Fruit fly (Drosophila melanogaster) whole organism, embryonic: ENCODE data around the gene ppl.

ENCODE experiments used
- ATbp ChIP-seq: fragments of 200-800 bp; sonication (Bioruptor generic); optimal IDR thresholded peaks from 2 replicates; lab custom pipeline; 2017; ENCODE audit warnings: missing biosample characterization, mild to moderate bottlenecking, missing genetic modification characterization, missing genetic modification reagents
- Abd-B ChIP-seq: fragments of 200-800 bp; sonication (Bioruptor generic); optimal IDR thresholded peaks from 2 replicates; lab custom pipeline; 2018; ENCODE audit warnings: missing biosample characterization, mild to moderate bottlenecking, missing genetic modification characterization, moderate library complexity
- Adf1 ChIP-seq: fragments of 200-800 bp; sonication (Bioruptor generic); IDR thresholded peaks from 2 replicates; pipeline ENCODE4 v1.3.6; 2022; ENCODE audit warnings: missing biosample characterization, missing genetic modification characterization
- Antp ChIP-seq: fragments of 200-800 bp; sonication (Bioruptor generic); optimal IDR thresholded peaks from 3 replicates; lab custom pipeline; 2016; ENCODE audit warnings: missing biosample characterization, missing genetic modification characterization
- Atf3 ChIP-seq: fragments of 200-800 bp; sonication (Bioruptor generic); optimal IDR thresholded peaks from 3 replicates; lab custom pipeline; 2016; ENCODE audit warnings: missing biosample characterization, missing genetic modification characterization
- Bteb2 ChIP-seq: fragments of 200-800 bp; sonication (Bioruptor generic); optimal IDR thresholded peaks from 2 replicates; lab custom pipeline; 2016; ENCODE audit warnings: missing biosample characterization, missing genetic modification characterization
- CG10321 ChIP-seq: fragments of 200-800 bp; sonication (Bioruptor generic); IDR thresholded peaks from 2 replicates; pipeline ENCODE4 v1.3.6; 2022; ENCODE audit warnings: missing biosample characterization, missing genetic modification characterization
- CG11723 ChIP-seq: fragments of 200-800 bp; sonication (Bioruptor generic); optimal IDR thresholded peaks from 2 replicates; lab custom pipeline; 2017; ENCODE audit warnings: missing biosample characterization, mild to moderate bottlenecking, missing genetic modification characterization
- CG13287 ChIP-seq: fragments of 200-800 bp; sonication (Bioruptor generic); IDR thresholded peaks from 2 replicates; pipeline ENCODE4 v1.3.6; 2022; ENCODE audit warnings: missing biosample characterization, missing genetic modification characterization; ENCODE audit not compliant: partially characterized antibody
- CG13775 ChIP-seq: fragments of 200-800 bp; sonication (Bioruptor generic); optimal IDR thresholded peaks from 3 replicates; lab custom pipeline; 2017; ENCODE audit warnings: missing biosample characterization, mild to moderate bottlenecking, missing genetic modification characterization
- CG14014 ChIP-seq: fragments of 200-800 bp; sonication (Bioruptor generic); IDR thresholded peaks from 2 replicates; pipeline ENCODE4 v1.3.6; 2022; ENCODE audit warnings: missing biosample characterization, missing genetic modification characterization
- CG1832 ChIP-seq: fragments of 200-800 bp; sonication (Bioruptor generic); optimal IDR thresholded peaks from 2 replicates; lab custom pipeline; 2017; ENCODE audit warnings: missing biosample characterization, mild to moderate bottlenecking, missing genetic modification characterization, inconsistent platforms
- CG18476 ChIP-seq: fragments of 200-800 bp; sonication (Bioruptor generic); optimal IDR thresholded peaks from 2 replicates; lab custom pipeline; 2016; ENCODE audit warnings: missing biosample characterization, mild to moderate bottlenecking, missing genetic modification characterization
- CG2202 ChIP-seq: fragments of 200-800 bp; sonication (Bioruptor generic); optimal IDR thresholded peaks from 2 replicates; lab custom pipeline; 2018; ENCODE audit warnings: missing biosample characterization, mild to moderate bottlenecking, missing genetic modification characterization
- CG2889 ChIP-seq: fragments of 200-800 bp; sonication (Bioruptor generic); IDR thresholded peaks from 3 replicates; pipeline ENCODE4 v1.3.6; 2022; ENCODE audit warnings: missing biosample characterization, missing genetic modification characterization
- CG4282 ChIP-seq: fragments of 200-800 bp; sonication (Bioruptor generic); optimal IDR thresholded peaks from 2 replicates; lab custom pipeline; 2016; ENCODE audit warnings: missing biosample characterization, missing genetic modification characterization
- CG4617 ChIP-seq: fragments of 200-800 bp; sonication (Bioruptor generic); optimal IDR thresholded peaks from 3 replicates; lab custom pipeline; 2016; ENCODE audit warnings: missing biosample characterization, missing genetic modification characterization, borderline replicate concordance
- CG6791 ChIP-seq: fragments of 200-800 bp; sonication (Bioruptor generic); IDR thresholded peaks from 3 replicates; pipeline ENCODE4 v1.3.6; 2022; ENCODE audit warnings: missing biosample characterization, missing genetic modification characterization; ENCODE audit not compliant: partially characterized antibody
- CG6854 ChIP-seq: fragments of 200-800 bp; sonication (Bioruptor generic); optimal IDR thresholded peaks from 3 replicates; lab custom pipeline; 2017; ENCODE audit warnings: missing biosample characterization, mild to moderate bottlenecking, missing genetic modification characterization
- CG8089 ChIP-seq: fragments of 200-800 bp; sonication (Bioruptor generic); optimal IDR thresholded peaks from 3 replicates; lab custom pipeline; 2016; ENCODE audit warnings: missing biosample characterization, missing genetic modification characterization
- Dbx ChIP-seq: fragments of 200-800 bp; sonication (Bioruptor generic); IDR thresholded peaks from 3 replicates; pipeline ENCODE4 v1.3.6; 2022; ENCODE audit warnings: missing biosample characterization, missing genetic modification characterization
- Dref ChIP-seq: fragments of 200-800 bp; sonication (Bioruptor generic); IDR thresholded peaks from 2 replicates; pipeline ENCODE4 v1.3.6; 2022; ENCODE audit warnings: missing biosample characterization, missing genetic modification characterization
- E2f1 ChIP-seq: fragments of 200-800 bp; sonication (Bioruptor generic); IDR thresholded peaks from 2 replicates; pipeline ENCODE4 v1.3.6; 2022; ENCODE audit warnings: missing biosample characterization, missing genetic modification characterization
- HHEX ChIP-seq: fragments of 200-800 bp; sonication (Bioruptor generic); optimal IDR thresholded peaks from 3 replicates; lab custom pipeline; 2017; ENCODE audit warnings: missing biosample characterization, mild to moderate bottlenecking, missing genetic modification characterization, missing genetic modification reagents
- HLHmδ ChIP-seq: fragments of 200-800 bp; sonication (Bioruptor generic); optimal IDR thresholded peaks from 2 replicates; lab custom pipeline; 2018; ENCODE audit warnings: missing biosample characterization, mild to moderate bottlenecking, missing genetic modification characterization, moderate library complexity
- Hmr ChIP-seq: fragments of 200-800 bp; sonication (Bioruptor generic); optimal IDR thresholded peaks from 3 replicates; lab custom pipeline; 2017; ENCODE audit warnings: mild to moderate bottlenecking, missing biosample characterization, missing genetic modification reagents, missing genetic modification characterization
- Hr3 ChIP-seq: fragments of 200-800 bp; sonication (Bioruptor generic); optimal IDR thresholded peaks from 3 replicates; lab custom pipeline; 2016; ENCODE audit warnings: missing biosample characterization, missing genetic modification characterization
- Lpt ChIP-seq: fragments of >200 bp; optimal IDR thresholded peaks from 2 replicates; lab custom pipeline; 2018; ENCODE audit warnings: missing biosample characterization, missing genetic modification characterization
- NC2β ChIP-seq: fragments of 200-800 bp; sonication (Bioruptor generic); optimal IDR thresholded peaks from 2 replicates; lab custom pipeline; 2016; ENCODE audit warnings: missing biosample characterization, missing genetic modification characterization
- Ravus ChIP-seq: fragments of 200-800 bp; sonication (Bioruptor generic); IDR thresholded peaks from 2 replicates; pipeline ENCODE4 v1.3.6; 2022; ENCODE audit warnings: missing biosample characterization, missing genetic modification characterization
- Xrp1 ChIP-seq: fragments of 200-800 bp; sonication (Bioruptor generic); IDR thresholded peaks from 2 replicates; pipeline ENCODE4 v1.3.6; 2022; ENCODE audit warnings: missing biosample characterization, missing genetic modification characterization
- bowl ChIP-seq: fragments of 200-800 bp; sonication (Bioruptor generic); IDR thresholded peaks from 2 replicates; pipeline ENCODE4 v1.3.6; 2022; ENCODE audit warnings: missing biosample characterization, missing genetic modification characterization
- cas ChIP-seq: fragments of 200-800 bp; sonication (Bioruptor generic); IDR thresholded peaks from 2 replicates; pipeline ENCODE4 v1.3.6; 2022; ENCODE audit warnings: missing biosample characterization, missing genetic modification characterization
- caup ChIP-seq: fragments of 200-800 bp; sonication (Bioruptor generic); optimal IDR thresholded peaks from 3 replicates; lab custom pipeline; 2017; ENCODE audit warnings: missing biosample characterization, mild to moderate bottlenecking, missing genetic modification characterization, moderate library complexity; ENCODE audit not compliant: severe bottlenecking
- corto ChIP-seq: fragments of 200-800 bp; sonication (Bioruptor generic); optimal IDR thresholded peaks from 2 replicates; lab custom pipeline; 2016; ENCODE audit warnings: missing biosample characterization, mild to moderate bottlenecking, missing genetic modification characterization, moderate library complexity
- dmrt99B ChIP-seq: fragments of 200-800 bp; sonication (Bioruptor generic); optimal IDR thresholded peaks from 2 replicates; lab custom pipeline; 2018; ENCODE audit warnings: missing biosample characterization, mild to moderate bottlenecking, missing genetic modification characterization, moderate library complexity
- emc ChIP-seq: fragments of 200-800 bp; sonication (Bioruptor generic); optimal IDR thresholded peaks from 2 replicates; lab custom pipeline; 2016; ENCODE audit warnings: missing biosample characterization, missing genetic modification characterization
- fru ChIP-seq: fragments of >200 bp; optimal IDR thresholded peaks from 2 replicates; lab custom pipeline; 2017
- gce ChIP-seq: fragments of 200-800 bp; sonication (Bioruptor generic); IDR thresholded peaks from 3 replicates; pipeline ENCODE4 v1.3.6; 2022; ENCODE audit warnings: missing biosample characterization, missing genetic modification characterization
- hb ChIP-seq: fragments of 200-800 bp; sonication (Bioruptor generic); IDR thresholded peaks from 3 replicates; pipeline ENCODE4 v1.3.6; 2022; ENCODE audit warnings: missing biosample characterization, missing genetic modification characterization; ENCODE audit not compliant: partially characterized antibody
- klu ChIP-seq: fragments of 200-800 bp; sonication (Bioruptor generic); IDR thresholded peaks from 2 replicates; pipeline ENCODE4 v1.3.6; 2022; ENCODE audit warnings: missing biosample characterization, missing genetic modification characterization
- luna ChIP-seq: fragments of 200-800 bp; sonication (Bioruptor generic); optimal IDR thresholded peaks from 2 replicates; lab custom pipeline; 2016; ENCODE audit warnings: missing biosample characterization, missing genetic modification characterization
- nerfin-1 ChIP-seq: fragments of 200-800 bp; sonication (Bioruptor generic); optimal IDR thresholded peaks from 3 replicates; lab custom pipeline; 2019; ENCODE audit warnings: missing biosample characterization, mild to moderate bottlenecking, missing genetic modification characterization, moderate library complexity
- nerfin-2 ChIP-seq: fragments of 200-800 bp; sonication (Bioruptor generic); IDR thresholded peaks from 2 replicates; pipeline ENCODE4 v1.3.6; 2022; ENCODE audit warnings: missing biosample characterization, missing genetic modification characterization; ENCODE audit not compliant: partially characterized antibody
- p53 ChIP-seq: fragments of 200-800 bp; sonication (Bioruptor generic); optimal IDR thresholded peaks from 2 replicates; lab custom pipeline; 2016; ENCODE audit warnings: missing biosample characterization, missing genetic modification characterization
- ro ChIP-seq: fragments of 200-800 bp; sonication (Bioruptor generic); IDR thresholded peaks from 2 replicates; pipeline ENCODE4 v1.3.6; 2022; ENCODE audit warnings: missing biosample characterization, missing genetic modification characterization
- slbo ChIP-seq: fragments of 200-800 bp; sonication (Bioruptor generic); IDR thresholded peaks from 2 replicates; pipeline ENCODE4 v1.3.6; 2022; ENCODE audit warnings: missing biosample characterization, missing genetic modification characterization
- slp2 ChIP-seq: fragments of 200-800 bp; sonication (Bioruptor generic); optimal IDR thresholded peaks from 2 replicates; lab custom pipeline; 2016; ENCODE audit warnings: missing biosample characterization, missing genetic modification characterization
- sqz ChIP-seq: fragments of 200-800 bp; sonication (Bioruptor generic); optimal IDR thresholded peaks from 3 replicates; lab custom pipeline; 2018; ENCODE audit warnings: missing biosample characterization, mild to moderate bottlenecking, missing genetic modification characterization
- unc-4 ChIP-seq: fragments of 200-800 bp; sonication (Bioruptor generic); IDR thresholded peaks from 2 replicates; pipeline ENCODE4 v1.3.6; 2022; ENCODE audit warnings: missing biosample characterization, missing genetic modification characterization; ENCODE audit not compliant: partially characterized antibody
- zf30C ChIP-seq: fragments of 200-800 bp; sonication (Bioruptor generic); optimal IDR thresholded peaks from 3 replicates; lab custom pipeline; 2018; ENCODE audit warnings: missing biosample characterization, mild to moderate bottlenecking, missing genetic modification characterization

Gene ppl

DNA sequence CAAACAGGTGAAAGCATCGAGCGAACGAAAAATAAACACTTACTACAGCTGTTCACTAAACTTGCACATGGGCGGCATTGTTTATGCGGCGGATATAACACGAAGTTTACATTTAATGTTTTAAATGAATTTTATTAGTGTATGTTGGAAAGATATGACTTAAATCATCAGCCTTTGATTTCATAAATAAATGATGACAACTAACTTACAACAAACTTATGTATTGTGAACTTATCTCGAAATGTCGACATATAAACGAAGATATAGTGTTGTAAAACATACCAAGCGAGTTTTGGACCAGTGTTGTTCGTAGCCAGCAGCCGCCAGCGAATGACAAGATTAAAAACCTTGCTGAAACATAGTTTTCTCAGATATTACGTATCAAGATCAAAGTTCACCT is 23.1 kb upstream of the ppl start, which contains the start of the genes CG11309 and CG7632 (continued):
- TF ChIP-seq HHEX = peak; percentile 99
- peak; percentile 96 for TF ChIP-seq emc
- TF ChIP-seq Dref = 0 out of 2 replicates have a peak, but pooled peaks have one; percentile 34
- peak; percentile 98 for TF ChIP-seq CG4617
- peak; percentile 83 for TF ChIP-seq Adf1 (GFP tag; lab: Robert Waterston, UW)
- peak; percentile 97 for TF ChIP-seq bowl (GFP tag; lab: Robert Waterston, UW)
- peak; percentile 99 for TF ChIP-seq Xrp1 (GFP tag; lab: Robert Waterston, UW)
- TF ChIP-seq Lpt (GFP tag; lab: Kevin White, UChicago) = no peak
- TF ChIP-seq CG10321 (GFP tag; lab: Robert Waterston, UW) = peak; percentile 81
- TF ChIP-seq CG11723 (GFP tag; lab: Kevin White, UChicago) = peak; percentile 99
- no peak for TF ChIP-seq hb
- TF ChIP-seq CG13287 (GFP tag; lab: Robert Waterston, UW) = peak; percentile 73
- TF ChIP-seq dmrt99B (tag; lab: Kevin White, UChicago) = peak; percentile 99
- TF ChIP-seq fru (lab: Kevin White, UChicago) = no peak
- peak; percentile 79 for TF ChIP-seq zf30C (GFP tag; lab: Kevin White, UChicago)
- peak; percentile 100 for TF ChIP-seq CG6854
- TF ChIP-seq klu (GFP tag; lab: Robert Waterston, UW) = peak; percentile 89
- peak; percentile 98 for TF ChIP-seq Dbx (GFP tag; lab: Robert Waterston, UW)
- TF ChIP-seq CG8089 (GFP tag; lab: Kevin White, UChicago) = peak; percentile 98
- TF ChIP-seq CG1832 (GFP tag; lab: Kevin White, UChicago) = no peak
- TF ChIP-seq Ravus = peak; percentile 90
- peak; percentile 95 for TF ChIP-seq p53 (GFP tag; lab: Kevin White, UChicago)
- TF ChIP-seq corto (GFP tag; lab: Kevin White, UChicago) = peak; percentile 99
- TF ChIP-seq ro (GFP tag; lab: Robert Waterston, UW) = peak; percentile 81
- peak; percentile 98 for TF ChIP-seq gce (GFP tag; lab: Robert Waterston, UW)
- peak; percentile 97 for TF ChIP-seq Hr3 (GFP tag; lab: Kevin White, UChicago)
- TF ChIP-seq slp2 (GFP tag; lab: Kevin White, UChicago) = peak; percentile 98
- TF ChIP-seq caup (GFP tag; lab: Kevin White, UChicago) = peak; percentile 99
- peak; percentile 100 for TF ChIP-seq nerfin-1
- TF ChIP-seq CG14014 = peak; percentile 98
- TF ChIP-seq cas = peak; percentile 97
- TF ChIP-seq CG6791 (GFP tag; lab: Robert Waterston, UW) = 0 out of 3 replicates have a peak, but pooled peaks have one; percentile 33
- TF ChIP-seq Abd-B (GFP tag; lab: Kevin White, UChicago) = peak; percentile 96
- TF ChIP-seq Bteb2 (GFP tag; lab: Kevin White, UChicago) = peak; percentile 99
- peak; percentile 97 for TF ChIP-seq Atf3 (GFP tag; lab: Kevin White, UChicago)
- peak; percentile 99 for TF ChIP-seq NC2β
- peak; percentile 98 for TF ChIP-seq CG18476 (GFP tag; lab: Kevin White, UChicago)
- peak; percentile 99 for TF ChIP-seq sqz (GFP tag; lab: Kevin White, UChicago)
- TF ChIP-seq ATbp = peak; percentile 99
- peak; percentile 100 for TF ChIP-seq Hmr (GFP tag; lab: Kevin White, UChicago)
- peak; percentile 94 for TF ChIP-seq CG2889
- peak; percentile 95 for TF ChIP-seq luna (GFP tag; lab: Kevin White, UChicago)
- TF ChIP-seq nerfin-2 (GFP tag; lab: Robert Waterston, UW) = no peak
- peak; percentile 99 for TF ChIP-seq CG13775 (GFP tag; lab: Kevin White, UChicago)
- TF ChIP-seq CG2202 (tag; lab: Kevin White, UChicago) = peak; percentile 100
- TF ChIP-seq CG4282 (GFP tag; lab: Kevin White, UChicago) = peak; percentile 96
- TF ChIP-seq E2f1 (GFP tag; lab: Robert Waterston, UW) = peak; percentile 97
- TF ChIP-seq slbo (GFP tag; lab: Robert Waterston, UW) = peak; percentile 94
- peak; percentile 18 for TF ChIP-seq HLHmδ (GFP tag; lab: Kevin White, UChicago)
- TF ChIP-seq Antp (GFP tag; lab: Kevin White, UChicago) = peak; percentile 97
- peak; percentile 49; the same call in 1 of the 2 replicates for TF ChIP-seq unc-4 (GFP tag; lab: Robert Waterston, UW)
